Fruit fly (Drosophila melanogaster): ENCODE data around the gene CG8611.

DNA sequence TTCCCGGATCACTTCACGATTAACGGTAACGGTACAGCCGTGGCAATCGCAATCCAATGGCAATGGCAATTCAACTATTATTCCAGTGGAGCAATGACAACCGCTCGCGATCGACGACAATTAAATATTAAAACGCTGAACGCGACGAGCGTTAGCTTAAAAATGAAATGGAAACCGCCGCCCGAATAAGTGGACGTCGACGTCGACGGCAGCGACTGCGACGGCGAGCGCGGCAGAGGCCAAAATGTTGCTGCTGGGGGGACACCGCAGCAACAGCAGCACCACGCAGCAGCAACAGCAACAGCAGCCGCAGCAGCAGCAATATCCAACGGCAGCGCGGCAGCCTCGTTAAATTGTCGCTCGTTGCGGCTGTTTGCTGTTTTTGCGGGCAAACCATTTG is 30.5 kb upstream of the CG8611 start, which contains the start of gene CG8568:
- TF ChIP-seq Blimp-1 (GFP tag; optimal IDR thresholded peaks at IDR 0.05) = no peak
- no peak for TF ChIP-seq Six4 (GFP tag; optimal IDR thresholded peaks at IDR 0.05)
- no peak for TF ChIP-seq dpn (GFP tag; optimal IDR thresholded peaks at IDR 0.05)
- no peak for TF ChIP-seq fd3F (GFP tag; optimal IDR thresholded peaks at IDR 0.05)
- TF ChIP-seq sqz (GFP tag; optimal IDR thresholded peaks at IDR 0.05) = no peak
- no peak for TF ChIP-seq ap (GFP tag; IDR thresholded peaks at IDR 0.05)
- no peak for TF ChIP-seq so (GFP tag; IDR thresholded peaks at IDR 0.05)
- no peak for TF ChIP-seq CG9609 (GFP tag; optimal IDR thresholded peaks at IDR 0.05)
- TF ChIP-seq CG4404 (GFP tag; IDR thresholded peaks at IDR 0.05) = no peak
- TF ChIP-seq psq (GFP tag; optimal IDR thresholded peaks at IDR 0.05) = no peak
- TF ChIP-seq CG1792 (GFP tag; optimal IDR thresholded peaks at IDR 0.05) = no peak
- no peak for TF ChIP-seq Dfd (GFP tag; optimal IDR thresholded peaks at IDR 0.05)
- no peak for TF ChIP-seq fd102C (GFP tag; optimal IDR thresholded peaks at IDR 0.05)
